Worm (Caenorhabditis elegans) whole organism, young adult: ENCODE data around the gene C37C3.18.

Experiments
- C06A6.2 ChIP-seq: fragments of 200-800 bp; sonication (Bioruptor generic); conservative IDR thresholded peaks from 2 replicates; pipeline ENCODE4 v1.3.6; 2022; ENCODE audit warnings: missing genetic modification characterization, missing compliant biosample characterization
- F57A8.1 ChIP-seq: fragments of 200-800 bp; sonication (Bioruptor generic); optimal IDR thresholded peaks from 2 replicates; lab custom pipeline; 2018; ENCODE audit warnings: mild to moderate bottlenecking, missing genetic modification characterization, moderate library complexity, missing compliant biosample characterization
- K12H6.12 ChIP-seq: fragments of 200-800 bp; sonication (Bioruptor generic); optimal IDR thresholded peaks from 2 replicates; lab custom pipeline; 2018; ENCODE audit warnings: mild to moderate bottlenecking, missing genetic modification characterization, missing compliant biosample characterization
- T26A5.8 ChIP-seq: sonication (generic microtip); optimal IDR thresholded peaks from 2 replicates; lab custom pipeline; 2016; ENCODE audit warnings: missing genetic modification characterization, missing compliant biosample characterization
- ccch-3 ChIP-seq: fragments of 200-800 bp; sonication (Bioruptor generic); optimal IDR thresholded peaks from 2 replicates; lab custom pipeline; 2018; ENCODE audit warnings: mild to moderate bottlenecking, missing genetic modification characterization, missing compliant biosample characterization
- ceh-27 ChIP-seq: fragments of 200-800 bp; sonication (Bioruptor generic); optimal IDR thresholded peaks from 2 replicates; lab custom pipeline; 2018; ENCODE audit warnings: mild to moderate bottlenecking, missing genetic modification characterization, moderate library complexity, missing compliant biosample characterization
- lsl-1 ChIP-seq: fragments of 200-800 bp; sonication (Bioruptor generic); optimal IDR thresholded peaks from 2 replicates; lab custom pipeline; 2018; ENCODE audit warnings: mild to moderate bottlenecking, missing genetic modification characterization, moderate library complexity, missing compliant biosample characterization
- nfya-1 ChIP-seq: sonication (generic microtip); optimal IDR thresholded peaks from 2 replicates; lab custom pipeline; 2017; ENCODE audit warnings: antibody characterized with exemption, missing compliant biosample characterization, missing genetic modification characterization, borderline replicate concordance; ENCODE audit not compliant: insufficient read depth
- snpc-4 ChIP-seq, 5 experiments: fragments of 150-350 bp in 1 of 5; sonication (generic microtip) in 4 of 5; optimal IDR thresholded peaks; 2 replicates each; lab custom pipeline; 2014 to 2018; ENCODE audit warnings: missing genetic modification characterization in 5 of 5, missing biosample characterization in 3 of 5, antibody characterized with exemption in 2 of 5, mild to moderate bottlenecking in 2 of 5, missing compliant biosample characterization in 2 of 5, missing genotype in 2 of 5, moderate library complexity in 2 of 5, missing genetic modification reagents in 1 of 5
- unc-130 ChIP-seq: sonication (generic microtip); optimal IDR thresholded peaks from 2 replicates; lab custom pipeline; 2016; ENCODE audit warnings: missing genetic modification reagents, missing genetic modification characterization, missing compliant biosample characterization
- ztf-3 ChIP-seq: fragments of 200-800 bp; sonication (Bioruptor generic); optimal IDR thresholded peaks from 2 replicates; lab custom pipeline; 2018; ENCODE audit warnings: mild to moderate bottlenecking, missing genetic modification characterization, missing compliant biosample characterization

DNA sequence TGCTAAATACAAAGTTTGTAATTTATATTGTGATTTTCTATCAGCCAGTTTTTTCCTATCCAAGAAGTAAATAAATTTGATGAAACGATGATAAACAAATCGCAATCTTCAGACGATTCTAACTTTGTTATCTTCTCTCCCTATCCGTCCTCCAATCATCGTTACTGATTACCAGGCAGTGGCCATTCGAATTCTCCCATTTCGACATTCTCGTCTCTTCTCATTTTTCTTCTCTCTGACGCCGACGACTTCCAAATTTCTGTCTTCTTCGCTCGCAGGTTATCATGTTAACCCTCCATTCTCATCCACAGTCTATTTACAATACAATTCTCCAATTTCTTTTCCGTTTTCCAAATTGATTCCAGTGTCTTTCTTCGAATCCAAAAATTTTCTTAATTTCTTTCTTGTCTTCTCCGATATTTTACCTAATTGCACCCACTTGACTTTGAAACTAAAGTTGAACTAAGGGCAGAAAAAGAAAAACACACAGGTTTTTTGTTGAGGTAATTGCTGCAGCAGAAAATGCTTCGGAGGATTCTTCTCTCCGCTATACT is 23.7 kb downstream of the C37C3.18 start, which contains the start of gene F40A3.2:
- no peak for TF ChIP-seq snpc-4 (GFP tag; optimal IDR thresholded peaks at IDR 0.05; lab: Kevin White, UChicago)
- no peak for TF ChIP-seq snpc-4 (tag; optimal IDR thresholded peaks at IDR 0.05; lab: Kevin White, UChicago)
- TF ChIP-seq F57A8.1 (GFP tag; lab: Kevin White, UChicago): no peak
- no peak for TF ChIP-seq T26A5.8 (tag; lab: Kevin White, UChicago)
- no peak for TF ChIP-seq ztf-3 (GFP tag; lab: Kevin White, UChicago)
- no peak for TF ChIP-seq ccch-3 (GFP tag; lab: Kevin White, UChicago)
- no peak for TF ChIP-seq nfya-1 (tag; lab: Kevin White, UChicago)
- no peak for TF ChIP-seq unc-130 (GFP tag; lab: Kevin White, UChicago)
- TF ChIP-seq lsl-1: no peak
- no peak for TF ChIP-seq ceh-27
- no peak for TF ChIP-seq K12H6.12 (tag; lab: Kevin White, UChicago)
- no peak for TF ChIP-seq C06A6.2 (GFP tag; lab: Robert Waterston, UW)
